Worm (Caenorhabditis elegans): ENCODE results near the gene nhr-274.

Gene nhr-274

DNA sequence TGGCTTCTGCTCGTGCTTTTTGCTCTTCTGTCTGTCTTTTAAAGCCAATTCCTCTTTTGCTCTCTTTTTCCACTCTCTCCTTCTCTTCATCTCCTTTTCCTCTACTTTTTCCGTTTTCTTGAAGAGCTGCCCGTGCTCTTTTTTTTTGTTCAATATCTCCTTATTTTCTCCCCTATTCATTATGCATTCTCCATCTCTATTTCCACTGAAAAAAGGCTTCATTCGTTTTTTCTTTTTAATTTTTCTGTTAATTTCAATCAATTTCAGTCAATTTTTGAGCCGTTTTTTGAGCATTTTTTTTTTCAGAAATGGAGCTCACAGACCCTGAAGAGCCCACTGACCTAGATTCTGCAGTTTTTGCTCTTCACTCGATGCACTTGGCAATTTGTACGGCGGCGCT, 27.3 kb upstream of the nhr-274 start, which contains the start of gene Y41D4B.1:
Gene Y41D4B.1, plus strand, starts transcription at position 301 of the 400 bp plus-strand sequence.
- TF ChIP-seq mep-1 (tag; optimal IDR thresholded peaks at IDR 0.05) (no peak), elt-3 (tag; optimal IDR thresholded peaks at IDR 0.05) (no peak), unc-62 (GFP tag; optimal IDR thresholded peaks at IDR 0.05) (no peak), drap-1 (GFP tag; optimal IDR thresholded peaks at IDR 0.05) (no peak), lin-32 (GFP tag; optimal IDR thresholded peaks at IDR 0.05) (no peak), ceh-39 (tag; optimal IDR thresholded peaks at IDR 0.05) (no peak), bed-3 (GFP tag; optimal IDR thresholded peaks at IDR 0.05) (no peak), sptf-1 (tag; optimal IDR thresholded peaks at IDR 0.05) (no peak), ces-1 (GFP tag; optimal IDR thresholded peaks at IDR 0.05) (no peak), sem-2 (GFP tag; optimal IDR thresholded peaks at IDR 0.05) (no peak), nhr-28 (tag; optimal IDR thresholded peaks at IDR 0.05) (no peak), hlh-1 (tag; optimal IDR thresholded peaks at IDR 0.05) (no peak), pha-4 (tag; optimal IDR thresholded peaks at IDR 0.05) (no peak), nhr-237 (tag; optimal IDR thresholded peaks at IDR 0.05) (no peak), nhr-12 (tag; optimal IDR thresholded peaks at IDR 0.05) (no peak), elt-1 (tag; optimal IDR thresholded peaks at IDR 0.05; ENCODE audit: borderline replicate concordance, insufficient read depth) (no peak), zip-8 (tag; optimal IDR thresholded peaks at IDR 0.05) (no peak), ham-2 (GFP tag; optimal IDR thresholded peaks at IDR 0.05) (no peak)

DNA sequence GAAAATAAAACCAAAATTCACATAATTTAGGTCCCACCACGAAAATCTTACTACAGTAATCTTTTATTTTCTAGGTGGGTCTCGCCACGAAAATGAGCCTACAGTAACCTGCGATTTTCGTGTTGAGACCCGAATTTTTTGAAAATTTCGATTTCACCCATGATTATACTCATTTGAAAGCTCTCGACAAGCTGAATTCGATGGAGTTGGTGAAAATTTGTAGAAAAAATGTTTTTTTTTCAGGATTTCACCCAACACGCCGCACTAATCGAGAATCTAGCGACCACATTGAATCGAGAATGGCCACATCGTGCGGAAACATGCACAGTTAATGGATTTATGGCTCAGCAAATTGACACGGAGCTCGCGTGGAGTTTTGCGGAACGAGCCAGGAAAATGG, 17.8 kb upstream of the nhr-274 start:
- TF ChIP-seq zip-8 (tag; optimal IDR thresholded peaks at IDR 0.05) (no peak), nhr-2 (tag; optimal IDR thresholded peaks at IDR 0.05) (no peak), unc-120 (tag; optimal IDR thresholded peaks at IDR 0.05; ENCODE audit: poor library complexity, severe bottlenecking) (no peak), cnd-1 (tag; optimal IDR thresholded peaks at IDR 0.05) (no peak), hlh-1 (tag; optimal IDR thresholded peaks at IDR 0.05) (no peak), ceh-39 (tag; optimal IDR thresholded peaks at IDR 0.05) (no peak), nhr-28 (tag; optimal IDR thresholded peaks at IDR 0.05) (no peak), M03D4.4 (tag; optimal IDR thresholded peaks at IDR 0.05) (no peak), blmp-1 (tag; optimal IDR thresholded peaks at IDR 0.05) (no peak), lin-32 (GFP tag; optimal IDR thresholded peaks at IDR 0.05) (no peak), mls-2 (tag; optimal IDR thresholded peaks at IDR 0.05) (no peak), nhr-76 (tag; optimal IDR thresholded peaks at IDR 0.05) (no peak), lin-13 (tag; optimal IDR thresholded peaks at IDR 0.05) (no peak), nhr-12 (tag; optimal IDR thresholded peaks at IDR 0.05) (no peak), flh-1 (GFP tag; optimal IDR thresholded peaks at IDR 0.05) (no peak), tbx-8 (GFP tag; optimal IDR thresholded peaks at IDR 0.05) (no peak), bed-3 (GFP tag; optimal IDR thresholded peaks at IDR 0.05) (no peak)

DNA sequence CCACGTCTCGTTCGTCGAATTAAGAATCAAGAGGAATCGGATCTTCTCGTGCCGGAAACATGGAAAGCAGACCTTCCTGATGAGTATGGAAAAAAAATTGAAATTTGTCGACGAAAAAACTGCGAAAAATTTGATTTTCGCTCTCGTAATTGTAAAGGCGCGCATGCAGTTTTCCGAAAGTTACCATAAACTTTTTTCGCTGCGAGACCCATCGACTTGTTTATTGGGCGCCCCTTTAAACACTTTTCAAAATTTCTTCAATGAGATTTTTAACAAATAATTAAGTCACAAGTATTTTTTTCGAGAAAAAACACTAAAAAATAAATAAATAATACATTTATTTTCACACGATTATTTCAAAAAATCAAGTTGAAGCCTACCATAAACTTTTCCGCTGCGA, 15.6 kb upstream of the nhr-274 start:
- TF ChIP-seq M03D4.4 (tag; optimal IDR thresholded peaks at IDR 0.05), result no peak
- no peak for TF ChIP-seq flh-1 (GFP tag; optimal IDR thresholded peaks at IDR 0.05)
- no peak for TF ChIP-seq unc-62 (GFP tag; optimal IDR thresholded peaks at IDR 0.05)
- no peak for TF ChIP-seq nhr-28 (tag; optimal IDR thresholded peaks at IDR 0.05)
- TF ChIP-seq elt-3 (tag; optimal IDR thresholded peaks at IDR 0.05), result no peak
- TF ChIP-seq ham-2 (GFP tag; optimal IDR thresholded peaks at IDR 0.05), result no peak
- no peak for TF ChIP-seq drap-1 (GFP tag; optimal IDR thresholded peaks at IDR 0.05)
- no peak for TF ChIP-seq nhr-12 (tag; optimal IDR thresholded peaks at IDR 0.05)
- no peak for TF ChIP-seq mls-2 (tag; optimal IDR thresholded peaks at IDR 0.05)
- TF ChIP-seq cnd-1 (tag; optimal IDR thresholded peaks at IDR 0.05), result no peak
- no peak for TF ChIP-seq ztf-11 (tag; optimal IDR thresholded peaks at IDR 0.05)

DNA sequence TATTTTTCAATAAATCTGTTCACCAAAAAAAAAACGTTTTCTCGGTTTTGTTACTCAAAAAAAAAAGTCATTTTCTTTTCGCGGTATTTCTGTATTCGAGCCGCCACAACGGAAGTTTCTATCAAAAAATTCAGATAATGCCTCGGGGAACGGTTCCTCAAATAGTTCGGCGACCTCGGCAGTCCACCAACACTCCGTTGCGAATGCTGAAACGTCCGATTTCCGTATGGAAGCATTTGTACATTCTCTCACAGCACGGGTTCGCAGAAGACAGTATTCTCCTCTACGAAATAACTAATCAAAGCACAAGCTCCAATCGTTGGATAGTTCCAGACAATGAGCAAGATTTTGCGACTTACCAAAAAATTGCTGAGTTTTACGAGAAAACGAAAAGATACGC, 14.9 kb upstream of the nhr-274 start, which contains the start of gene Y41D4B.4:
Gene Y41D4B.4, plus strand, starts transcription at position 133 of the 400 bp plus-strand sequence.
- no peak for TF ChIP-seq cnd-1 (tag; optimal IDR thresholded peaks at IDR 0.05)
- no peak for TF ChIP-seq mls-2 (tag; optimal IDR thresholded peaks at IDR 0.05)
- no peak for TF ChIP-seq ham-2 (GFP tag; optimal IDR thresholded peaks at IDR 0.05)
- no peak for TF ChIP-seq lin-13 (tag; optimal IDR thresholded peaks at IDR 0.05)
- TF ChIP-seq ceh-83 (GFP tag; optimal IDR thresholded peaks at IDR 0.05), result no peak
- no peak for TF ChIP-seq ces-1 (GFP tag; optimal IDR thresholded peaks at IDR 0.05)
- no peak for TF ChIP-seq ceh-39 (tag; optimal IDR thresholded peaks at IDR 0.05)

DNA sequence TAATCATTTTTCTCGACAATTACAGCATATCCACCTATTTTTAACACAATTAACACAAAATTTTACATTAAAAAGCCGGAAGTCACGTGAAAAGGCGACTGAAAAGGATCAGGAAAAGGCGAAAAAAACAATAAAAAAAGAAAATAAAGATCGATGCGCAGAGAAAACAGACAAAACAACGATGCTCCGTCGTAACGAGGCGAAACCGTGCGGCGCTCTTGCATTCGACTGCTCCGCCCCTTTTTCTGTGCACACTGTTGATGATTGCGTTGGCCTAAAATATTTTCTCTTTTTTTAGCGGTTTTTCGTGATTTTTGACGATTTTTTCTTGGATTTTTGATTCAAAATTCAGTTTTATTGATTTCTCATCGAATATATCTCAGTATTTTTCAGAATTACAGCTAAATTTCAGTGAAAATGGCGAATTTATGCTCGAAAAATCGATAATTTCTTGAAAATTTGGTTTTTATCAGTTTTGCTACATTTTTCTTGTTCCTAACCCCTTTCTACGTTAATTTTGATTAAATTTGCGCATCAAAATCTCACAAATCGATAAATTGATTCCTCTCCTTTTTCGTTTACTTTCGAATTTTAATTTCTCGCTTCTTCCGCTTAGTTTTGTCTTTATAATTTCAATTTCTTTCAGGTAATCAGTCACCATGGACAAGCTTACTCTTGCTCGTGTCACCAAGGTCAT, 14.1 kb upstream of the nhr-274 start, which contains the start of gene rps-28:
Gene rps-28, plus strand, starts transcription at position 647 of the 697 bp plus-strand sequence.
- TF ChIP-seq elt-1 (tag; optimal IDR thresholded peaks at IDR 0.05; ENCODE audit: borderline replicate concordance, insufficient read depth) (peak; percentile 86), ztf-11 (tag; optimal IDR thresholded peaks at IDR 0.05) (peak; percentile 94), nhr-28 (tag; optimal IDR thresholded peaks at IDR 0.05) (peak; percentile 55), nhr-76 (tag; optimal IDR thresholded peaks at IDR 0.05) (peak; percentile 66), unc-39 (tag; optimal IDR thresholded peaks at IDR 0.05) (peak; percentile 87), unc-120 (tag; optimal IDR thresholded peaks at IDR 0.05; ENCODE audit: poor library complexity, severe bottlenecking) (peak; percentile 89), lin-32 (GFP tag; optimal IDR thresholded peaks at IDR 0.05) (peak; percentile 16), ham-2 (GFP tag; optimal IDR thresholded peaks at IDR 0.05) (peak; percentile 60), nhr-237 (tag; optimal IDR thresholded peaks at IDR 0.05) (peak; percentile 97), mab-5 (tag; optimal IDR thresholded peaks at IDR 0.05) (peak; percentile 78), elt-3 (tag; optimal IDR thresholded peaks at IDR 0.05) (peak; percentile 56), lin-13 (tag; optimal IDR thresholded peaks at IDR 0.05) (peak; percentile 99), drap-1 (GFP tag; optimal IDR thresholded peaks at IDR 0.05) (peak; percentile 84), pha-4 (tag; optimal IDR thresholded peaks at IDR 0.05) (peak; percentile 99), mls-2 (tag; optimal IDR thresholded peaks at IDR 0.05) (peak; percentile 94), ceh-83 (GFP tag; optimal IDR thresholded peaks at IDR 0.05) (peak; percentile 79), ceh-43 (GFP tag; optimal IDR thresholded peaks at IDR 0.05) (peak; percentile 91), unc-62 (GFP tag; optimal IDR thresholded peaks at IDR 0.05) (peak; percentile 70), M03D4.4 (tag; optimal IDR thresholded peaks at IDR 0.05) (peak; percentile 90), snpc-4 (tag; optimal IDR thresholded peaks at IDR 0.05) (no peak), flh-1 (GFP tag; optimal IDR thresholded peaks at IDR 0.05) (peak; percentile 56), bed-3 (GFP tag; optimal IDR thresholded peaks at IDR 0.05) (peak; percentile 63), blmp-1 (tag; optimal IDR thresholded peaks at IDR 0.05) (peak; percentile 47), hlh-1 (tag; optimal IDR thresholded peaks at IDR 0.05) (peak; percentile 92), sem-2 (GFP tag; optimal IDR thresholded peaks at IDR 0.05) (peak; percentile 51), mep-1 (tag; optimal IDR thresholded peaks at IDR 0.05) (peak; percentile 99), nhr-2 (tag; optimal IDR thresholded peaks at IDR 0.05) (peak; percentile 64), nhr-12 (tag; optimal IDR thresholded peaks at IDR 0.05) (peak; percentile 78), sptf-1 (tag; optimal IDR thresholded peaks at IDR 0.05) (peak; percentile 95)

Data from whole organism, mixed stage, embryonic.